Worm (Caenorhabditis elegans): Measurements from ENCODE around the gene C13G5.2.

ce11 chrIII:8654400-8654980 is 36.2 kb upstream of the C13G5.2 start:
- no peak for TF ChIP-seq ama-1 (optimal IDR thresholded peaks at IDR 0.05)
- no peak for TF ChIP-seq ama-1 (GFP tag; optimal IDR thresholded peaks at IDR 0.05)
- no peak for TF ChIP-seq bed-2 (GFP tag; IDR thresholded peaks at IDR 0.05)
- no peak for TF ChIP-seq F39B2.1 (GFP tag; IDR thresholded peaks at IDR 0.05)
- TF ChIP-seq dpl-1 (GFP tag; optimal IDR thresholded peaks at IDR 0.05): no peak
- TF ChIP-seq B0336.3 (GFP tag; IDR thresholded peaks at IDR 0.05): no peak
- TF ChIP-seq madf-6 (GFP tag; IDR thresholded peaks at IDR 0.05): no peak
- TF ChIP-seq T26A5.8 (tag; optimal IDR thresholded peaks at IDR 0.05): no peak
- TF ChIP-seq hmg-1.2 (GFP tag; IDR thresholded peaks at IDR 0.05): no peak
- no peak for TF ChIP-seq attf-5 (GFP tag; optimal IDR thresholded peaks at IDR 0.05)
- TF ChIP-seq sptf-2 (GFP tag; optimal IDR thresholded peaks at IDR 0.05): no peak
- TF ChIP-seq F57C9.4 (tag; optimal IDR thresholded peaks at IDR 0.05): no peak
- no peak for TF ChIP-seq unc-62 (GFP tag; optimal IDR thresholded peaks at IDR 0.05)
- TF ChIP-seq nhr-27 (tag; optimal IDR thresholded peaks at IDR 0.05): no peak
- TF ChIP-seq tbx-9 (tag; optimal IDR thresholded peaks at IDR 0.05; ENCODE audit: borderline replicate concordance): no peak

Measured in whole organism, young adult.